Worm (Caenorhabditis elegans) whole organism, mixed stage, embryonic: ENCODE data around the gene scrm-5.

Experiments
- cnd-1 ChIP-seq: fragments of 200-800 bp; sonication (Bioruptor generic); optimal IDR thresholded peaks from 2 replicates; lab custom pipeline; 2018; ENCODE audit warnings: mild to moderate bottlenecking, missing genetic modification characterization, missing compliant biosample characterization
- drap-1 ChIP-seq: fragments of 200-800 bp; sonication (Bioruptor generic); optimal IDR thresholded peaks from 3 replicates; lab custom pipeline; 2018; ENCODE audit warnings: mild to moderate bottlenecking, missing genetic modification characterization, missing compliant biosample characterization
- elt-1 ChIP-seq: sonication (generic microtip); optimal IDR thresholded peaks from 2 replicates; lab custom pipeline; 2017; ENCODE audit warnings: missing genetic modification characterization, mild to moderate bottlenecking, missing compliant biosample characterization, antibody characterized with exemption, moderate library complexity, borderline replicate concordance; ENCODE audit not compliant: insufficient read depth
- ham-2 ChIP-seq: fragments of 200-800 bp; sonication (Bioruptor generic); optimal IDR thresholded peaks from 2 replicates; lab custom pipeline; 2018; ENCODE audit warnings: mild to moderate bottlenecking, missing genetic modification characterization, missing compliant biosample characterization
- lin-13 ChIP-seq: fragments of 150-350 bp; optimal IDR thresholded peaks from 2 replicates; lab custom pipeline; 2014; ENCODE audit warnings: missing biosample characterization, missing genetic modification characterization
- lsy-2 ChIP-seq: fragments of 150-350 bp; optimal IDR thresholded peaks from 2 replicates; lab custom pipeline; 2014; ENCODE audit warnings: missing biosample characterization, missing genetic modification characterization
- nhr-237 ChIP-seq: fragments of 150-350 bp; optimal IDR thresholded peaks from 2 replicates; lab custom pipeline; 2014; ENCODE audit warnings: missing biosample characterization, missing genetic modification characterization
- pha-4 ChIP-seq: fragments of 150-350 bp; optimal IDR thresholded peaks from 2 replicates; lab custom pipeline; 2018; ENCODE audit warnings: missing biosample characterization, missing genetic modification reagents, missing genetic modification characterization
- snpc-4 ChIP-seq: fragments of 150-350 bp; optimal IDR thresholded peaks from 2 replicates; lab custom pipeline; 2014; ENCODE audit warnings: missing biosample characterization, missing genetic modification characterization
- sptf-1 ChIP-seq: sonication (generic microtip); optimal IDR thresholded peaks from 2 replicates; lab custom pipeline; 2017; ENCODE audit warnings: mild to moderate bottlenecking, missing genetic modification characterization, moderate library complexity, missing compliant biosample characterization
- ztf-11 ChIP-seq: fragments of 150-350 bp; optimal IDR thresholded peaks from 2 replicates; lab custom pipeline; 2014; ENCODE audit warnings: missing biosample characterization, missing genetic modification characterization

DNA sequence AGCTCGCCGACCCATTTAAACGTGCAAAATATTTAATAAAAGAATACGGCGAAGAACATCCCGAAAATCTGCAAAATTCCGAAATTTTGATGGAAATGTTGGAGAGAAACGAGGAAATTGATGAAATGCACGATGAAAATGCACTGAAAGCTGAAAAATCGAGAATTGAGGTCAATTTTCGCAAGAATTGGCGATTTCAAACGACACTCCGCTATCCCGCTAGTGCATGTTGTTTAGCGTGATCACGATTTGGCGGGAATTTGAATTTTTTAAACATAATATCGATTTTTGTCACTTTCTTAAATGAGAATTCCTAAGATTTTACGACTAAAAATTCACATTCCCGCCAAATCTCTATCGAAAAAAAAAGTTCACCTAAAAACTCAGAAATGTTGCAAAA is 15.3 kb downstream of the scrm-5 start:
- TF ChIP-seq elt-1 (tag; lab: Kevin White, UChicago), result no peak
- TF ChIP-seq pha-4 (tag; lab: Kevin White, UChicago), result no peak
- TF ChIP-seq lsy-2 (tag; lab: Kevin White, UChicago), result no peak
- no peak for TF ChIP-seq nhr-237 (tag; lab: Kevin White, UChicago)
- TF ChIP-seq ztf-11 (tag; lab: Kevin White, UChicago), result no peak
- TF ChIP-seq cnd-1 (tag; lab: Kevin White, UChicago), result no peak
- TF ChIP-seq snpc-4 (tag; lab: Kevin White, UChicago), result no peak
- no peak for TF ChIP-seq drap-1 (GFP tag; lab: Kevin White, UChicago)
- TF ChIP-seq sptf-1 (tag; lab: Kevin White, UChicago), result no peak
- TF ChIP-seq lin-13 (tag; lab: Kevin White, UChicago), result no peak
- no peak for TF ChIP-seq ham-2 (GFP tag; lab: Kevin White, UChicago)
